Fruit fly (Drosophila melanogaster) whole organism, embryonic: Measurements from ENCODE around the gene CG3337.

Experiments
- Antp ChIP-seq: fragments of 200-800 bp; sonication (Bioruptor generic); optimal IDR thresholded peaks from 3 replicates; lab custom pipeline; 2016; ENCODE audit warnings: missing biosample characterization, missing genetic modification characterization
- Atf-2 ChIP-seq: fragments of 200-800 bp; sonication (Bioruptor generic); optimal IDR thresholded peaks from 2 replicates; lab custom pipeline; 2016; ENCODE audit warnings: missing biosample characterization, missing genetic modification characterization
- BEAF-32 ChIP-seq: fragments of 200-800 bp; sonication (Bioruptor generic); optimal IDR thresholded peaks from 3 replicates; lab custom pipeline; 2017; ENCODE audit warnings: missing biosample characterization, missing genetic modification characterization, mild to moderate bottlenecking, moderate library complexity, missing genetic modification reagents
- Bteb2 ChIP-seq: fragments of 200-800 bp; sonication (Bioruptor generic); optimal IDR thresholded peaks from 2 replicates; lab custom pipeline; 2016; ENCODE audit warnings: missing biosample characterization, missing genetic modification characterization
- CG10209 ChIP-seq: fragments of 200-800 bp; sonication (Bioruptor generic); optimal IDR thresholded peaks from 3 replicates; lab custom pipeline; 2017; ENCODE audit warnings: missing biosample characterization, mild to moderate bottlenecking, missing genetic modification characterization, missing genetic modification reagents
- CG10267 ChIP-seq: fragments of 200-800 bp; sonication (Bioruptor generic); optimal IDR thresholded peaks from 2 replicates; lab custom pipeline; 2018; ENCODE audit warnings: missing biosample characterization, mild to moderate bottlenecking, missing genetic modification characterization, moderate library complexity
- CG11085 ChIP-seq: fragments of 200-800 bp; sonication (Bioruptor generic); IDR thresholded peaks from 2 replicates; pipeline ENCODE4 v1.3.6; 2022; ENCODE audit warnings: missing biosample characterization, missing genetic modification characterization
- CG13894 ChIP-seq: fragments of 200-800 bp; sonication (Bioruptor generic); optimal IDR thresholded peaks from 3 replicates; lab custom pipeline; 2018; ENCODE audit warnings: missing biosample characterization, mild to moderate bottlenecking, missing genetic modification characterization, moderate library complexity
- CG14667 ChIP-seq: fragments of 200-800 bp; sonication (Bioruptor generic); IDR thresholded peaks from 2 replicates; pipeline ENCODE4 v1.3.6; 2022; ENCODE audit warnings: missing biosample characterization, missing genetic modification characterization
- CG15601 ChIP-seq: fragments of 200-800 bp; sonication (Bioruptor generic); optimal IDR thresholded peaks from 3 replicates; lab custom pipeline; 2019; ENCODE audit warnings: missing biosample characterization, mild to moderate bottlenecking, missing genetic modification characterization, moderate library complexity
- CG1647 ChIP-seq: fragments of 200-800 bp; sonication (Bioruptor generic); optimal IDR thresholded peaks from 3 replicates; lab custom pipeline; 2016; ENCODE audit warnings: missing biosample characterization, missing genetic modification characterization
- CG16815 ChIP-seq: fragments of 200-800 bp; sonication (Bioruptor generic); optimal IDR thresholded peaks from 3 replicates; lab custom pipeline; 2017; ENCODE audit warnings: missing biosample characterization, mild to moderate bottlenecking, missing genetic modification characterization
- CG18599 ChIP-seq: fragments of 200-800 bp; sonication (Bioruptor generic); optimal IDR thresholded peaks from 3 replicates; lab custom pipeline; 2017; ENCODE audit warnings: missing biosample characterization, missing genetic modification characterization, mild to moderate bottlenecking, moderate library complexity, missing genetic modification reagents
- CG32532 ChIP-seq: fragments of 200-800 bp; sonication (Bioruptor generic); IDR thresholded peaks from 2 replicates; pipeline ENCODE4 v1.3.6; 2022; ENCODE audit warnings: missing biosample characterization, missing genetic modification characterization
- CG3281 ChIP-seq: fragments of 200-800 bp; sonication (Bioruptor generic); optimal IDR thresholded peaks from 3 replicates; lab custom pipeline; 2017; ENCODE audit warnings: missing biosample characterization, mild to moderate bottlenecking, missing genetic modification characterization
- CG4424 ChIP-seq: fragments of 200-800 bp; sonication (Bioruptor generic); optimal IDR thresholded peaks from 3 replicates; lab custom pipeline; 2016; ENCODE audit warnings: missing biosample characterization, missing genetic modification characterization
- CG5953 ChIP-seq: fragments of 200-800 bp; sonication (Bioruptor generic); IDR thresholded peaks from 2 replicates; pipeline ENCODE4 v1.3.6; 2022; ENCODE audit warnings: missing biosample characterization, missing genetic modification characterization
- CG6654 ChIP-seq: fragments of 200-800 bp; sonication (Bioruptor generic); optimal IDR thresholded peaks from 2 replicates; lab custom pipeline; 2017; ENCODE audit warnings: missing biosample characterization, mild to moderate bottlenecking, missing genetic modification characterization
- CG9817 ChIP-seq: fragments of 200-800 bp; sonication (Bioruptor generic); optimal IDR thresholded peaks from 2 replicates; lab custom pipeline; 2018; ENCODE audit warnings: missing biosample characterization, mild to moderate bottlenecking, missing genetic modification characterization, moderate library complexity
- CG9876 ChIP-seq: fragments of 200-800 bp; sonication (Bioruptor generic); optimal IDR thresholded peaks from 2 replicates; lab custom pipeline; 2016; ENCODE audit warnings: missing biosample characterization, missing genetic modification characterization
- Dp ChIP-seq: fragments of 200-800 bp; sonication (Bioruptor generic); optimal IDR thresholded peaks from 2 replicates; lab custom pipeline; 2018; ENCODE audit warnings: missing biosample characterization, mild to moderate bottlenecking, missing genetic modification characterization, moderate library complexity
- Drgx ChIP-seq: fragments of 200-800 bp; sonication (Bioruptor generic); IDR thresholded peaks from 2 replicates; pipeline ENCODE4 v1.3.6; 2022; ENCODE audit warnings: missing biosample characterization, missing genetic modification characterization
- Elba2 ChIP-seq: fragments of 200-800 bp; sonication (Bioruptor generic); optimal IDR thresholded peaks from 3 replicates; lab custom pipeline; 2016; ENCODE audit warnings: missing biosample characterization, missing genetic modification characterization
- Ets65A ChIP-seq: fragments of 200-800 bp; sonication (Bioruptor generic); peaks from one replicate; lab custom pipeline; 2016; ENCODE audit warnings: missing biosample characterization, missing genetic modification characterization
- Fer2 ChIP-seq: fragments of 200-800 bp; sonication (Bioruptor generic); optimal IDR thresholded peaks from 2 replicates; lab custom pipeline; 2018; ENCODE audit warnings: missing biosample characterization, mild to moderate bottlenecking, missing genetic modification characterization, moderate library complexity
- HmgZ ChIP-seq: fragments of 200-800 bp; sonication (Bioruptor generic); optimal IDR thresholded peaks from 2 replicates; lab custom pipeline; 2018; ENCODE audit warnings: missing biosample characterization, mild to moderate bottlenecking, missing genetic modification characterization
- Lhr ChIP-seq: fragments of 200-800 bp; sonication (Bioruptor generic); optimal IDR thresholded peaks from 3 replicates; lab custom pipeline; 2017; ENCODE audit warnings: mild to moderate bottlenecking, missing biosample characterization, missing genetic modification reagents, missing genetic modification characterization
- MBD-R2 ChIP-seq: fragments of 200-800 bp; sonication (Bioruptor generic); IDR thresholded peaks from 2 replicates; pipeline ENCODE4 v1.3.6; 2022; ENCODE audit warnings: missing biosample characterization, missing genetic modification characterization
- Nf-YB ChIP-seq: fragments of 200-800 bp; sonication (Bioruptor generic); optimal IDR thresholded peaks from 3 replicates; lab custom pipeline; 2019; ENCODE audit warnings: missing biosample characterization, mild to moderate bottlenecking, missing genetic modification characterization, moderate library complexity
- Oaz ChIP-seq: fragments of 200-800 bp; sonication (Bioruptor generic); IDR thresholded peaks from 2 replicates; pipeline ENCODE4 v1.3.6; 2022; ENCODE audit warnings: missing biosample characterization, missing genetic modification characterization
- Spps ChIP-seq: fragments of 200-800 bp; sonication (Bioruptor generic); optimal IDR thresholded peaks from 2 replicates; lab custom pipeline; 2018; ENCODE audit warnings: missing biosample characterization, mild to moderate bottlenecking, missing genetic modification characterization
- Stat92E ChIP-seq, 3 experiments: fragments of >200 bp in 2 of 3; fragments of 200-800 bp in 1 of 3; sonication (Bioruptor generic) in 1 of 3; optimal IDR thresholded peaks; 2 replicates each; lab custom pipeline; 2017 to 2019; ENCODE audit warnings: missing biosample characterization in 3 of 3, missing genetic modification characterization in 3 of 3, mild to moderate bottlenecking in 1 of 3, moderate library complexity in 1 of 3
- Trl ChIP-seq, 3 experiments: fragments of >200 bp in 2 of 3; fragments of 200-800 bp in 1 of 3; sonication (Bioruptor generic) in 1 of 3; optimal IDR thresholded peaks; 2 replicates in 1 of 3; 3 replicates in 2 of 3; lab custom pipeline; 2016 to 2017; ENCODE audit warnings: missing biosample characterization in 1 of 3, missing genetic modification characterization in 1 of 3
- ac ChIP-seq: fragments of 200-800 bp; sonication (Bioruptor generic); optimal IDR thresholded peaks from 3 replicates; lab custom pipeline; 2017; ENCODE audit warnings: missing biosample characterization, mild to moderate bottlenecking, missing genetic modification characterization
- bbx ChIP-seq: fragments of 200-800 bp; sonication (Bioruptor generic); IDR thresholded peaks from 2 replicates; pipeline ENCODE4 v1.3.6; 2022; ENCODE audit warnings: missing biosample characterization, missing genetic modification characterization; ENCODE audit not compliant: partially characterized antibody
- bowl ChIP-seq: fragments of 200-800 bp; sonication (Bioruptor generic); IDR thresholded peaks from 2 replicates; pipeline ENCODE4 v1.3.6; 2022; ENCODE audit warnings: missing biosample characterization, missing genetic modification characterization
- br ChIP-seq: fragments of >200 bp; optimal IDR thresholded peaks from 2 replicates; lab custom pipeline; 2017
- cg ChIP-seq: fragments of 200-800 bp; sonication (Bioruptor generic); optimal IDR thresholded peaks from 3 replicates; lab custom pipeline; 2019; ENCODE audit warnings: missing biosample characterization, mild to moderate bottlenecking, missing genetic modification characterization, moderate library complexity
- emc ChIP-seq: fragments of 200-800 bp; sonication (Bioruptor generic); optimal IDR thresholded peaks from 2 replicates; lab custom pipeline; 2016; ENCODE audit warnings: missing biosample characterization, missing genetic modification characterization
- ewg ChIP-seq: fragments of 200-800 bp; sonication (Bioruptor generic); optimal IDR thresholded peaks from 3 replicates; lab custom pipeline; 2017; ENCODE audit warnings: mild to moderate bottlenecking, missing biosample characterization, missing genetic modification reagents, missing genetic modification characterization
- gce ChIP-seq: fragments of 200-800 bp; sonication (Bioruptor generic); IDR thresholded peaks from 3 replicates; pipeline ENCODE4 v1.3.6; 2022; ENCODE audit warnings: missing biosample characterization, missing genetic modification characterization
- gem ChIP-seq: fragments of 200-800 bp; sonication (Bioruptor generic); optimal IDR thresholded peaks from 2 replicates; lab custom pipeline; 2019; ENCODE audit warnings: missing biosample characterization, mild to moderate bottlenecking, missing genetic modification characterization, moderate library complexity
- lbe ChIP-seq: fragments of 200-800 bp; sonication (Bioruptor generic); optimal IDR thresholded peaks from 2 replicates; lab custom pipeline; 2016; ENCODE audit warnings: missing biosample characterization, mild to moderate bottlenecking, missing genetic modification characterization
- lov ChIP-seq, 2 experiments: fragments of 200-800 bp in 1 of 2; fragments of >200 bp in 1 of 2; sonication (Bioruptor generic) in 1 of 2; IDR thresholded peaks in 1 of 2; optimal IDR thresholded peaks in 1 of 2; 2 replicates in 1 of 2; 3 replicates in 1 of 2; pipeline versions ENCODE4 v1.3.6 to Lab custom; 2017 to 2022; ENCODE audit warnings: missing biosample characterization in 1 of 2, missing genetic modification characterization in 1 of 2
- onecut ChIP-seq: fragments of 200-800 bp; sonication (Bioruptor generic); IDR thresholded peaks from 2 replicates; pipeline ENCODE4 v1.3.6; 2022; ENCODE audit warnings: missing biosample characterization, missing genetic modification characterization
- pita ChIP-seq: fragments of 200-800 bp; sonication (Bioruptor generic); optimal IDR thresholded peaks from 2 replicates; lab custom pipeline; 2017; ENCODE audit warnings: missing biosample characterization, mild to moderate bottlenecking, missing genetic modification characterization
- pros ChIP-seq: fragments of 200-800 bp; sonication (Bioruptor generic); optimal IDR thresholded peaks from 3 replicates; lab custom pipeline; 2019; ENCODE audit warnings: missing biosample characterization, mild to moderate bottlenecking, missing genetic modification characterization, moderate library complexity
- sob ChIP-seq: fragments of 200-800 bp; sonication (Bioruptor generic); IDR thresholded peaks from 2 replicates; pipeline ENCODE4 v1.3.6; 2022; ENCODE audit warnings: missing biosample characterization, missing genetic modification characterization

Gene CG3337

dm6 chr3R:21184373-21185132 lies 38.8 kb downstream of the CG3337 start (continued):
- TF ChIP-seq Antp (peak; percentile 72), CG9876 (GFP tag; lab: Kevin White, UChicago) (peak; percentile 64), gce (GFP tag; lab: Robert Waterston, UW) (no peak), CG10209 (GFP tag; lab: Kevin White, UChicago) (peak; percentile 65), Bteb2 (GFP tag; lab: Kevin White, UChicago) (peak; percentile 59), br (no peak), MBD-R2 (GFP tag; lab: Robert Waterston, UW) (0 out of 2 replicates have a peak, but pooled peaks have one; percentile 20), emc (GFP tag; lab: Kevin White, UChicago) (peak; percentile 71), CG13894 (tag; lab: Kevin White, UChicago) (peak; percentile 57), CG4424 (GFP tag; lab: Kevin White, UChicago) (peak; percentile 86), HmgZ (tag; lab: Kevin White, UChicago) (peak; percentile 83), lov (optimal IDR thresholded peaks at IDR 0.05; lab: Kevin White, UChicago) (no peak), lov (GFP tag; IDR thresholded peaks at IDR 0.05; lab: Robert Waterston, UW) (no peak), ac (GFP tag; lab: Kevin White, UChicago) (no peak), CG16815 (GFP tag; lab: Kevin White, UChicago) (peak; percentile 58), CG10267 (tag; lab: Kevin White, UChicago) (peak; percentile 54), CG11085 (peak; percentile 63; the same call in 1 of the 2 replicates), CG32532 (peak; percentile 84), pita (GFP tag; lab: Kevin White, UChicago) (peak; percentile 4), CG18599 (peak; percentile 1), bbx (GFP tag; lab: Robert Waterston, UW) (peak; percentile 50; the same call in 1 of the 2 replicates), Dp (GFP tag; lab: Kevin White, UChicago) (peak; percentile 96), CG6654 (GFP tag; lab: Kevin White, UChicago) (peak; percentile 47), CG1647 (GFP tag; lab: Kevin White, UChicago) (peak; percentile 62), Drgx (GFP tag; lab: Robert Waterston, UW) (peak; percentile 33; the same call in 1 of the 2 replicates), Ets65A (GFP tag; lab: Kevin White, UChicago) (peak; percentile 98), CG9817 (tag; lab: Kevin White, UChicago) (peak; percentile 73), Elba2 (GFP tag; lab: Kevin White, UChicago) (no peak), CG5953 (GFP tag; lab: Robert Waterston, UW) (peak; percentile 33; the same call in 1 of the 2 replicates), CG3281 (GFP tag; lab: Kevin White, UChicago) (peak; percentile 61), sob (GFP tag; lab: Robert Waterston, UW) (peak; percentile 87), CG15601 (tag; lab: Kevin White, UChicago) (peak; percentile 71), gem (peak; percentile 66), Lhr (peak; percentile 87), onecut (peak; percentile 74), lbe (no peak), ewg (peak; percentile 67), Atf-2 (GFP tag; lab: Kevin White, UChicago) (peak; percentile 30), Spps (tag; lab: Kevin White, UChicago) (no peak), pros (GFP tag; lab: Kevin White, UChicago) (no peak), bowl (GFP tag; lab: Robert Waterston, UW) (no peak), Stat92E (GFP tag; optimal IDR thresholded peaks at IDR 0.05; lab: Kevin White, UChicago) (no peak), BEAF-32 (GFP tag; lab: Kevin White, UChicago) (peak; percentile 25), CG14667 (GFP tag; lab: Robert Waterston, UW) (peak; percentile 55; the same call in 1 of the 2 replicates), Oaz (peak; percentile 64), Trl (optimal IDR thresholded peaks at IDR 0.05; lab: Kevin White, UChicago) (no peak), Trl (GFP tag; optimal IDR thresholded peaks at IDR 0.05; lab: Kevin White, UChicago) (peak; percentile 74), cg (GFP tag; lab: Kevin White, UChicago) (no peak), Fer2 (tag; lab: Kevin White, UChicago) (peak; percentile 28), Nf-YB (GFP tag; lab: Kevin White, UChicago) (peak; percentile 31)
